Fruit fly (Drosophila melanogaster) whole organism, pupa: ENCODE measurements around the gene CAH1.

Experiments
- CG10348 ChIP-seq: fragments of 200-800 bp; sonication (Bioruptor generic); IDR thresholded peaks from 2 replicates; pipeline ENCODE4 v1.3.6; 2022; ENCODE audit warnings: missing biosample characterization, missing genetic modification characterization
- CG12605 ChIP-seq: fragments of 200-800 bp; sonication (Bioruptor generic); IDR thresholded peaks from 2 replicates; pipeline ENCODE4 v1.3.6; 2022; ENCODE audit warnings: missing biosample characterization, missing genetic modification characterization
- CG13204 ChIP-seq: fragments of 200-800 bp; sonication (Bioruptor generic); optimal IDR thresholded peaks from 2 replicates; lab custom pipeline; 2018; ENCODE audit warnings: missing biosample characterization, mild to moderate bottlenecking, missing genetic modification characterization, moderate library complexity
- CG14655 ChIP-seq: fragments of 200-800 bp; sonication (Bioruptor generic); optimal IDR thresholded peaks from 3 replicates; lab custom pipeline; 2017; ENCODE audit warnings: mild to moderate bottlenecking, missing biosample characterization, missing genetic modification reagents, missing genetic modification characterization
- CG15710 ChIP-seq: fragments of 200-800 bp; sonication (Bioruptor generic); optimal IDR thresholded peaks from 2 replicates; lab custom pipeline; 2018; ENCODE audit warnings: missing biosample characterization, mild to moderate bottlenecking, missing genetic modification characterization, moderate library complexity
- CG17806 ChIP-seq: fragments of 200-800 bp; sonication (Bioruptor generic); optimal IDR thresholded peaks from 2 replicates; lab custom pipeline; 2018; ENCODE audit warnings: missing biosample characterization, mild to moderate bottlenecking, missing genetic modification characterization, moderate library complexity
- CG32121 ChIP-seq: fragments of 200-800 bp; sonication (Bioruptor generic); IDR thresholded peaks from 2 replicates; pipeline ENCODE4 v1.3.6; 2022; ENCODE audit warnings: missing biosample characterization, missing genetic modification characterization
- CG34367 ChIP-seq: fragments of 200-800 bp; sonication (Bioruptor generic); optimal IDR thresholded peaks from 2 replicates; lab custom pipeline; 2018; ENCODE audit warnings: missing biosample characterization, mild to moderate bottlenecking, missing genetic modification characterization
- CG4496 ChIP-seq: fragments of 200-800 bp; sonication (Bioruptor generic); IDR thresholded peaks from 3 replicates; pipeline ENCODE4 v1.3.6; 2022; ENCODE audit warnings: missing biosample characterization, missing genetic modification characterization
- CG8159 ChIP-seq: fragments of 200-800 bp; sonication (Bioruptor generic); optimal IDR thresholded peaks from 3 replicates; lab custom pipeline; 2018; ENCODE audit warnings: missing biosample characterization, mild to moderate bottlenecking, missing genetic modification characterization, moderate library complexity
- CG8301 ChIP-seq: fragments of 200-800 bp; sonication (Bioruptor generic); optimal IDR thresholded peaks from 2 replicates; lab custom pipeline; 2018; ENCODE audit warnings: missing biosample characterization, mild to moderate bottlenecking, missing genetic modification characterization
- CG9948 ChIP-seq: fragments of 200-800 bp; sonication (Bioruptor generic); optimal IDR thresholded peaks from 2 replicates; lab custom pipeline; 2018; ENCODE audit warnings: missing biosample characterization, mild to moderate bottlenecking, missing genetic modification characterization, moderate library complexity
- D1 ChIP-seq: fragments of 200-800 bp; sonication (Bioruptor generic); optimal IDR thresholded peaks from 2 replicates; lab custom pipeline; 2018; ENCODE audit warnings: missing biosample characterization, mild to moderate bottlenecking, missing genetic modification characterization, moderate library complexity
- EcR ChIP-seq: fragments of 200-800 bp; sonication (Bioruptor generic); optimal IDR thresholded peaks from 3 replicates; lab custom pipeline; 2019; ENCODE audit warnings: missing biosample characterization, missing genetic modification characterization, mild to moderate bottlenecking, moderate library complexity, missing genetic modification reagents
- Ets98B ChIP-seq: fragments of 200-800 bp; sonication (Bioruptor generic); IDR thresholded peaks from 2 replicates; pipeline ENCODE4 v1.3.6; 2022; ENCODE audit warnings: missing biosample characterization, missing genetic modification characterization
- Pif1A ChIP-seq: fragments of 200-800 bp; sonication (Bioruptor generic); optimal IDR thresholded peaks from 3 replicates; lab custom pipeline; 2016; ENCODE audit warnings: missing biosample characterization, missing genetic modification characterization
- Pif1B ChIP-seq: fragments of 200-800 bp; sonication (Bioruptor generic); optimal IDR thresholded peaks from 3 replicates; lab custom pipeline; 2016; ENCODE audit warnings: missing biosample characterization, missing genetic modification characterization
- Snoo ChIP-seq: fragments of 200-800 bp; sonication (Bioruptor generic); optimal IDR thresholded peaks from 3 replicates; lab custom pipeline; 2017; ENCODE audit warnings: missing biosample characterization, mild to moderate bottlenecking, missing genetic modification characterization, inconsistent platforms
- fd96Ca ChIP-seq: fragments of 200-800 bp; sonication (Bioruptor generic); IDR thresholded peaks from 3 replicates; pipeline ENCODE4 v1.3.6; 2022; ENCODE audit warnings: missing biosample characterization, missing genetic modification characterization
- gl ChIP-seq: fragments of 200-800 bp; sonication (Bioruptor generic); optimal IDR thresholded peaks from 2 replicates; lab custom pipeline; 2018; ENCODE audit warnings: missing biosample characterization, mild to moderate bottlenecking, missing genetic modification characterization
- rn ChIP-seq: fragments of 200-800 bp; sonication (Bioruptor generic); IDR thresholded peaks from 2 replicates; pipeline ENCODE4 v1.3.6; 2022; ENCODE audit warnings: missing biosample characterization, missing genetic modification characterization

CAH1 gene

dm6 chr2L:13778648-13779047 is 24.8 kb upstream of the CAH1 start:
- TF ChIP-seq CG8159 (tag; lab: Kevin White, UChicago) (peak; percentile 1), CG34367 (no peak), rn (GFP tag; lab: Robert Waterston, UW) (peak; percentile 48; the same call in 1 of the 2 replicates), D1 (tag; lab: Kevin White, UChicago) (no peak), CG10348 (GFP tag; lab: Robert Waterston, UW) (no peak), CG12605 (peak; percentile 27; the same call in 1 of the 2 replicates), EcR (GFP tag; lab: Kevin White, UChicago) (no peak), Pif1A (peak; percentile 48), CG8301 (peak; percentile 48), CG17806 (no peak), CG4496 (GFP tag; lab: Robert Waterston, UW) (peak; percentile 65; the same call in 2 of the 3 replicates), CG15710 (no peak), Ets98B (GFP tag; lab: Robert Waterston, UW) (peak; percentile 68), fd96Ca (GFP tag; lab: Robert Waterston, UW) (no peak), Pif1B (peak; percentile 23), Snoo (tag; lab: Kevin White, UChicago) (no peak), CG32121 (peak; percentile 68), CG14655 (GFP tag; lab: Kevin White, UChicago) (peak; percentile 67), CG9948 (tag; lab: Kevin White, UChicago) (peak; percentile 37), gl (no peak), CG13204 (no peak)

- TF ChIP-seq Pif1B (no peak), Snoo (tag; lab: Kevin White, UChicago) (no peak), CG9948 (tag; lab: Kevin White, UChicago) (no peak), D1 (tag; lab: Kevin White, UChicago) (no peak), CG32121 (no peak), fd96Ca (GFP tag; lab: Robert Waterston, UW) (no peak), CG34367 (no peak), CG13204 (no peak), CG17806 (no peak), CG8159 (tag; lab: Kevin White, UChicago) (no peak), CG8301 (no peak), Ets98B (GFP tag; lab: Robert Waterston, UW) (no peak), rn (GFP tag; lab: Robert Waterston, UW) (no peak)
- TF ChIP-seq, all 21 proteins: peak for 0
Measured at dm6 chr2L:13779162-13779561, 24.3 kb upstream of the CAH1 start.

- TF ChIP-seq CG12605 (peak; percentile 54; the same call in 1 of the 2 replicates), fd96Ca (GFP tag; lab: Robert Waterston, UW) (0 out of 3 replicates have a peak, but pooled peaks have one; percentile 27), CG8301 (no peak), Ets98B (GFP tag; lab: Robert Waterston, UW) (peak; percentile 52), D1 (tag; lab: Kevin White, UChicago) (no peak), CG9948 (tag; lab: Kevin White, UChicago) (no peak), CG8159 (tag; lab: Kevin White, UChicago) (no peak), CG13204 (no peak), EcR (GFP tag; lab: Kevin White, UChicago) (peak; percentile 38), CG4496 (GFP tag; lab: Robert Waterston, UW) (no peak), CG10348 (GFP tag; lab: Robert Waterston, UW) (no peak), rn (GFP tag; lab: Robert Waterston, UW) (no peak), CG15710 (no peak), CG17806 (no peak), gl (no peak), Snoo (tag; lab: Kevin White, UChicago) (no peak), CG32121 (no peak), CG34367 (no peak), Pif1B (no peak), CG14655 (GFP tag; lab: Kevin White, UChicago) (no peak), Pif1A (no peak)
Measured at dm6 chr2L:13779795-13780108, 23.7 kb upstream of the CAH1 start.

dm6 chr2L:13780109-13780947 is 23.1 kb upstream of the CAH1 start, which contains the start of the genes CG9008 and p38b:
CG9008 (minus strand) TSS chr2L:13780165.
p38b (plus strand) TSS chr2L:13780689.
- TF ChIP-seq fd96Ca (GFP tag; lab: Robert Waterston, UW) (peak; percentile 49; the same call in 1 of the 3 replicates), CG13204 (no peak), Snoo (tag; lab: Kevin White, UChicago) (peak; percentile 85), rn (GFP tag; lab: Robert Waterston, UW) (peak; percentile 68), EcR (GFP tag; lab: Kevin White, UChicago) (no peak), CG10348 (GFP tag; lab: Robert Waterston, UW) (no peak), Pif1B (peak; percentile 71), CG8159 (tag; lab: Kevin White, UChicago) (peak; percentile 92), CG4496 (GFP tag; lab: Robert Waterston, UW) (peak; percentile 49; the same call in 1 of the 3 replicates), CG8301 (peak; percentile 81), CG14655 (GFP tag; lab: Kevin White, UChicago) (no peak), Pif1A (no peak), CG9948 (tag; lab: Kevin White, UChicago) (peak; percentile 84), CG34367 (peak; percentile 75), Ets98B (GFP tag; lab: Robert Waterston, UW) (peak; percentile 31), CG17806 (peak; percentile 79), CG32121 (peak; percentile 52), D1 (tag; lab: Kevin White, UChicago) (no peak), CG12605 (no peak; the same call in none of the 2 replicates), gl (no peak), CG15710 (peak; percentile 87)
